Worm (Caenorhabditis elegans): ENCODE measurements around the gene C09B9.1.

DNA sequence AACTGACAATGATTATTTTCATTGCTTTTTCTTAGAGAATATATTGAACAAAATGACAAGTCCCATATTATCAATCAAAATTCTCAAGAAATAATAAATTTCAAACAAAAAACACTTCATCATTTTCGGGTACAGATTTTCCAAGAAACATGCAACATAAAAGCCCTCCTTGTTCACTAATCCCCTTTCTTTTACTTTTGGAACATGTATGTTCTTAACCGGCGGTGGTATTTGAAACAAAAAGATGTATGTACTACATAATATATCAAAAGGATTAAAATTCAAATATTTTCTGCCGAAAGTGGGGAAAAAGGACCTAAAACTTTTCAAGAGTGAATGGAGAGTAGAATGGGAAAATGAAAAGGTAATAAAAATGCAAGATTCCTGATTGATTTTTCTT lies 16.7 kb downstream of the C09B9.1 start:
- TF ChIP-seq unc-62 (GFP tag; optimal IDR thresholded peaks at IDR 0.05): no peak
- no peak for TF ChIP-seq ztf-11 (tag; optimal IDR thresholded peaks at IDR 0.05)

Data from whole organism, mixed stage, embryonic.